Fruit fly (Drosophila melanogaster) whole organism, embryonic: ENCODE results near the gene MED14.

Source experiments
- CG10366 ChIP-seq: fragments of 200-800 bp; sonication (Bioruptor generic); IDR thresholded peaks from 2 replicates; pipeline ENCODE4 v1.3.6; 2022; ENCODE audit warnings: missing biosample characterization, missing genetic modification characterization
- CG10543 ChIP-seq: fragments of 200-800 bp; sonication (Bioruptor generic); optimal IDR thresholded peaks from 3 replicates; lab custom pipeline; 2017; ENCODE audit warnings: missing biosample characterization, mild to moderate bottlenecking, missing genetic modification characterization, moderate library complexity
- CG10654 ChIP-seq: fragments of 200-800 bp; sonication (Bioruptor generic); optimal IDR thresholded peaks from 2 replicates; lab custom pipeline; 2016; ENCODE audit warnings: missing biosample characterization, missing genetic modification characterization
- CG11247 ChIP-seq: fragments of 200-800 bp; sonication (Bioruptor generic); IDR thresholded peaks from 2 replicates; pipeline ENCODE4 v1.3.6; 2022; ENCODE audit warnings: missing biosample characterization, missing genetic modification characterization
- CG12104 ChIP-seq: fragments of 200-800 bp; sonication (Bioruptor generic); optimal IDR thresholded peaks from 3 replicates; lab custom pipeline; 2016; ENCODE audit warnings: missing biosample characterization, missing genetic modification characterization
- CG12236 ChIP-seq: fragments of 200-800 bp; sonication (Bioruptor generic); optimal IDR thresholded peaks from 2 replicates; lab custom pipeline; 2016; ENCODE audit warnings: missing biosample characterization, missing genetic modification characterization
- CG13287 ChIP-seq: fragments of 200-800 bp; sonication (Bioruptor generic); IDR thresholded peaks from 2 replicates; pipeline ENCODE4 v1.3.6; 2022; ENCODE audit warnings: missing biosample characterization, missing genetic modification characterization; ENCODE audit not compliant: partially characterized antibody
- CG13296 ChIP-seq: fragments of 200-800 bp; sonication (Bioruptor generic); optimal IDR thresholded peaks from 3 replicates; lab custom pipeline; 2018; ENCODE audit warnings: missing biosample characterization, mild to moderate bottlenecking, missing genetic modification characterization
- CG14050 ChIP-seq: fragments of 200-800 bp; sonication (Bioruptor generic); IDR thresholded peaks from 3 replicates; pipeline ENCODE4 v1.3.6; 2022; ENCODE audit warnings: missing biosample characterization, missing genetic modification characterization
- CG1529 ChIP-seq: fragments of 200-800 bp; sonication (Bioruptor generic); optimal IDR thresholded peaks from 3 replicates; lab custom pipeline; 2018; ENCODE audit warnings: missing biosample characterization, missing genetic modification characterization
- CG16779 ChIP-seq: fragments of 200-800 bp; sonication (Bioruptor generic); IDR thresholded peaks from 2 replicates; pipeline ENCODE4 v1.3.6; 2022; ENCODE audit warnings: missing biosample characterization, missing genetic modification characterization
- CG17328 ChIP-seq: fragments of 200-800 bp; sonication (Bioruptor generic); IDR thresholded peaks from 2 replicates; pipeline ENCODE4 v1.3.6; 2022; ENCODE audit warnings: missing biosample characterization, missing genetic modification characterization
- CG18011 ChIP-seq: fragments of 200-800 bp; sonication (Bioruptor generic); optimal IDR thresholded peaks from 2 replicates; lab custom pipeline; 2017; ENCODE audit warnings: missing biosample characterization, missing genetic modification characterization, mild to moderate bottlenecking, moderate library complexity, missing genotype
- CG31388 ChIP-seq: fragments of 200-800 bp; sonication (Bioruptor generic); optimal IDR thresholded peaks from 2 replicates; lab custom pipeline; 2016; ENCODE audit warnings: missing biosample characterization, missing genetic modification characterization
- CG34224 ChIP-seq: fragments of 200-800 bp; sonication (Bioruptor generic); IDR thresholded peaks from 3 replicates; pipeline ENCODE4 v1.3.6; 2022; ENCODE audit warnings: missing biosample characterization, missing genetic modification characterization; ENCODE audit not compliant: partially characterized antibody
- CG4360 ChIP-seq: fragments of 200-800 bp; sonication (Bioruptor generic); IDR thresholded peaks from 2 replicates; pipeline ENCODE4 v1.3.6; 2022; ENCODE audit warnings: missing biosample characterization, missing genetic modification characterization
- CG4820 ChIP-seq: fragments of 200-800 bp; sonication (Bioruptor generic); optimal IDR thresholded peaks from 3 replicates; lab custom pipeline; 2016; ENCODE audit warnings: missing biosample characterization, missing genetic modification characterization
- CG6813 ChIP-seq: fragments of 200-800 bp; sonication (Bioruptor generic); optimal IDR thresholded peaks from 2 replicates; lab custom pipeline; 2017; ENCODE audit warnings: missing biosample characterization, missing genetic modification characterization, mild to moderate bottlenecking, moderate library complexity, missing genetic modification reagents
- CG8924 ChIP-seq: fragments of 200-800 bp; optimal IDR thresholded peaks from 3 replicates; lab custom pipeline; 2019; ENCODE audit warnings: missing biosample characterization, mild to moderate bottlenecking, missing genetic modification characterization, moderate library complexity
- CG9817 ChIP-seq: fragments of 200-800 bp; sonication (Bioruptor generic); optimal IDR thresholded peaks from 2 replicates; lab custom pipeline; 2018; ENCODE audit warnings: missing biosample characterization, mild to moderate bottlenecking, missing genetic modification characterization, moderate library complexity
- Chrac-16 ChIP-seq: fragments of 200-800 bp; sonication (Bioruptor generic); optimal IDR thresholded peaks from 3 replicates; lab custom pipeline; 2016; ENCODE audit warnings: missing biosample characterization, missing genetic modification characterization
- D ChIP-seq, 2 experiments: fragments of 200-800 bp in 1 of 2; fragments of >200 bp in 1 of 2; sonication (Bioruptor generic) in 1 of 2; optimal IDR thresholded peaks; 2 replicates in 1 of 2; 3 replicates in 1 of 2; lab custom pipeline; 2017; ENCODE audit warnings: mild to moderate bottlenecking in 1 of 2, missing biosample characterization in 1 of 2, missing genetic modification characterization in 1 of 2, missing genetic modification reagents in 1 of 2
- Dfd ChIP-seq, 2 experiments: fragments of >200 bp; optimal IDR thresholded peaks; 2 replicates each; lab custom pipeline; 2017; ENCODE audit warnings: missing biosample characterization in 2 of 2, missing genetic modification characterization in 2 of 2
- Dip2 ChIP-seq: fragments of 200-800 bp; sonication (Bioruptor generic); IDR thresholded peaks from 2 replicates; pipeline ENCODE4 v1.3.6; 2022; ENCODE audit warnings: missing biosample characterization, missing genetic modification characterization
- Doc2 ChIP-seq: fragments of 200-800 bp; sonication (Bioruptor generic); IDR thresholded peaks from 2 replicates; pipeline ENCODE4 v1.3.6; 2022; ENCODE audit warnings: missing biosample characterization, missing genetic modification characterization
- Gug ChIP-seq: fragments of 200-800 bp; sonication (Bioruptor generic); IDR thresholded peaks from 4 replicates; pipeline ENCODE4 v1.3.6; 2022; ENCODE audit warnings: missing biosample characterization, missing genetic modification characterization
- HHEX ChIP-seq: fragments of 200-800 bp; sonication (Bioruptor generic); optimal IDR thresholded peaks from 3 replicates; lab custom pipeline; 2017; ENCODE audit warnings: missing biosample characterization, mild to moderate bottlenecking, missing genetic modification characterization, missing genetic modification reagents
- Lim3 ChIP-seq: fragments of 200-800 bp; sonication (Bioruptor generic); IDR thresholded peaks from 2 replicates; pipeline ENCODE4 v1.3.6; 2022; ENCODE audit warnings: missing biosample characterization, missing genetic modification characterization
- Myb ChIP-seq: fragments of 200-800 bp; sonication (Bioruptor generic); optimal IDR thresholded peaks from 2 replicates; lab custom pipeline; 2016; ENCODE audit warnings: missing biosample characterization, missing genetic modification characterization
- Neu2 ChIP-seq: fragments of 200-800 bp; sonication (Bioruptor generic); optimal IDR thresholded peaks from 3 replicates; lab custom pipeline; 2016; ENCODE audit warnings: missing biosample characterization, missing genetic modification characterization, borderline replicate concordance
- aop ChIP-seq: fragments of 200-800 bp; sonication (Bioruptor generic); IDR thresholded peaks from 2 replicates; pipeline ENCODE4 v1.3.6; 2022; ENCODE audit warnings: missing biosample characterization, missing genetic modification characterization
- chn ChIP-seq: fragments of 200-800 bp; sonication (Bioruptor generic); optimal IDR thresholded peaks from 2 replicates; lab custom pipeline; 2016; ENCODE audit warnings: missing biosample characterization, missing genetic modification characterization
- eve ChIP-seq, 2 experiments: fragments of >200 bp; optimal IDR thresholded peaks; 2 replicates each; lab custom pipeline; 2017; ENCODE audit warnings: missing biosample characterization in 2 of 2, missing genetic modification characterization in 2 of 2
- fd96Cb ChIP-seq: fragments of 200-800 bp; sonication (Bioruptor generic); optimal IDR thresholded peaks from 2 replicates; lab custom pipeline; 2018; ENCODE audit warnings: missing biosample characterization, mild to moderate bottlenecking, missing genetic modification characterization, moderate library complexity
- grn ChIP-seq: fragments of 200-800 bp; sonication (Bioruptor generic); optimal IDR thresholded peaks from 3 replicates; lab custom pipeline; 2017; ENCODE audit warnings: missing biosample characterization, missing genetic modification characterization
- insv ChIP-seq, 2 experiments: fragments of 200-800 bp; sonication (Bioruptor generic); optimal IDR thresholded peaks; 3 replicates each; lab custom pipeline; 2016 to 2018; ENCODE audit warnings: missing biosample characterization in 2 of 2, missing genetic modification characterization in 2 of 2
- inv ChIP-seq: fragments of 200-800 bp; sonication (Bioruptor generic); IDR thresholded peaks from 2 replicates; pipeline ENCODE4 v1.3.6; 2022; ENCODE audit warnings: missing biosample characterization, missing genetic modification characterization; ENCODE audit not compliant: partially characterized antibody
- klu ChIP-seq: fragments of 200-800 bp; sonication (Bioruptor generic); IDR thresholded peaks from 2 replicates; pipeline ENCODE4 v1.3.6; 2022; ENCODE audit warnings: missing biosample characterization, missing genetic modification characterization
- lbe ChIP-seq: fragments of 200-800 bp; sonication (Bioruptor generic); optimal IDR thresholded peaks from 2 replicates; lab custom pipeline; 2016; ENCODE audit warnings: missing biosample characterization, mild to moderate bottlenecking, missing genetic modification characterization
- lmd ChIP-seq: fragments of 200-800 bp; sonication (Bioruptor generic); IDR thresholded peaks from 2 replicates; pipeline ENCODE4 v1.3.6; 2022; ENCODE audit warnings: missing biosample characterization, missing genetic modification characterization
- otp ChIP-seq: fragments of 200-800 bp; sonication (Bioruptor generic); IDR thresholded peaks from 3 replicates; pipeline ENCODE4, ENCODE4 v1.3.6; 2022; ENCODE audit warnings: missing biosample characterization, missing genetic modification characterization
- pros ChIP-seq: fragments of 200-800 bp; sonication (Bioruptor generic); optimal IDR thresholded peaks from 3 replicates; lab custom pipeline; 2019; ENCODE audit warnings: missing biosample characterization, mild to moderate bottlenecking, missing genetic modification characterization, moderate library complexity
- sima ChIP-seq: fragments of 200-800 bp; sonication (Bioruptor generic); optimal IDR thresholded peaks from 2 replicates; lab custom pipeline; 2016; ENCODE audit warnings: missing biosample characterization, missing genetic modification characterization
- ssp ChIP-seq: fragments of 200-800 bp; sonication (Bioruptor generic); IDR thresholded peaks from 2 replicates; pipeline ENCODE4 v1.3.6; 2022; ENCODE audit warnings: missing biosample characterization, missing genetic modification characterization
- sug ChIP-seq: fragments of 200-800 bp; optimal IDR thresholded peaks from 2 replicates; lab custom pipeline; 2019; ENCODE audit warnings: missing biosample characterization, mild to moderate bottlenecking, missing genetic modification characterization, moderate library complexity
- tio ChIP-seq: fragments of 200-800 bp; sonication (Bioruptor generic); optimal IDR thresholded peaks from 2 replicates; lab custom pipeline; 2017; ENCODE audit warnings: missing biosample characterization, missing genetic modification characterization, inconsistent platforms
- trem ChIP-seq: fragments of 200-800 bp; optimal IDR thresholded peaks from 3 replicates; lab custom pipeline; 2019; ENCODE audit warnings: missing biosample characterization, mild to moderate bottlenecking, missing genetic modification characterization, moderate library complexity
- twi ChIP-seq: fragments of 200-800 bp; optimal IDR thresholded peaks from 2 replicates; lab custom pipeline; 2019; ENCODE audit warnings: missing biosample characterization, mild to moderate bottlenecking, missing genetic modification characterization, moderate library complexity
- wek ChIP-seq: fragments of 200-800 bp; sonication (Bioruptor generic); optimal IDR thresholded peaks from 3 replicates; lab custom pipeline; 2018; ENCODE audit warnings: missing biosample characterization, mild to moderate bottlenecking, missing genetic modification characterization, moderate library complexity
- zen2 ChIP-seq: fragments of 200-800 bp; sonication (Bioruptor generic); IDR thresholded peaks from 3 replicates; pipeline ENCODE4 v1.3.6; 2022; ENCODE audit warnings: missing biosample characterization, missing genetic modification characterization; ENCODE audit not compliant: partially characterized antibody

The MED14 gene

DNA sequence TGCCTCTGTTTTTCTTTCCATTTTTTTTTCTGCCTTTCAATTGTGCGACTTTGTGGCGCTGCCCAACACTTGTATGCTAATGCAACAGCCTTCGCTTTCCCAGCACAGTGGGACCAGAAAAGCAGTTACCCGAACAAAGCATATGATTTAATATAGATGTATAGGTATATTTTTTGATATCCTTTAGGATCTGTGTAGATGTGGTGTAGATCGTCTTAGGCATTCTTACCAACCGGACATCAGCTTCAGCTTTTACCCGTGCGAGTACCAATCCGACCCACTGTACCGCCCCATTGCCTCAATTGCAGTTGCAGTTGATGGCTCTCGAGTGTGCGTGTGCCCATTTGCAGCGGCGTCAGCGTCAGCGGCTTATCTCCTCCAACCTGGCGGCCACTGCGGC is 43.4 kb downstream of the MED14 start (continued):
- peak; percentile 77 for TF ChIP-seq lmd
- peak; percentile 50; the same call in 2 of the 3 replicates for TF ChIP-seq CG14050 (GFP tag; lab: Robert Waterston, UW)
- peak; percentile 58 for TF ChIP-seq tio (GFP tag; lab: Kevin White, UChicago)
- peak; percentile 1 for TF ChIP-seq CG31388 (GFP tag; lab: Kevin White, UChicago)
- no peak for TF ChIP-seq Neu2 (GFP tag; lab: Kevin White, UChicago)
- TF ChIP-seq CG17328 (GFP tag; lab: Robert Waterston, UW): peak; percentile 82
- no peak for TF ChIP-seq aop (GFP tag; lab: Robert Waterston, UW)
- TF ChIP-seq lbe (GFP tag; lab: Kevin White, UChicago): no peak
- TF ChIP-seq trem (tag; lab: Kevin White, UChicago): peak; percentile 66
- no peak for TF ChIP-seq CG10543 (GFP tag; lab: Kevin White, UChicago)
- no peak for TF ChIP-seq inv (GFP tag; lab: Robert Waterston, UW)
- TF ChIP-seq chn (GFP tag; lab: Kevin White, UChicago): peak; percentile 57
- TF ChIP-seq Myb (GFP tag; lab: Kevin White, UChicago): peak; percentile 2
- TF ChIP-seq wek (GFP tag; lab: Kevin White, UChicago): no peak
- peak; percentile 54 for TF ChIP-seq CG1529 (GFP tag; lab: Kevin White, UChicago)
- no peak for TF ChIP-seq Dip2 (GFP tag; lab: Robert Waterston, UW)
- no peak for TF ChIP-seq CG12236
- TF ChIP-seq CG10654: peak; percentile 33
- no peak for TF ChIP-seq CG16779 (GFP tag; lab: Robert Waterston, UW)
- peak; percentile 71 for TF ChIP-seq CG4820 (GFP tag; lab: Kevin White, UChicago)
- no peak for TF ChIP-seq Lim3 (GFP tag; lab: Robert Waterston, UW)
- TF ChIP-seq CG10366 (GFP tag; lab: Robert Waterston, UW): peak; percentile 72
- peak; percentile 62; the same call in 3 of the 4 replicates for TF ChIP-seq Gug (GFP tag; lab: Robert Waterston, UW)
- no peak for TF ChIP-seq CG18011 (GFP tag; lab: Kevin White, UChicago)
- peak in 1 of 2 experiments; percentile 64 for TF ChIP-seq eve (GFP tag; optimal IDR thresholded peaks at IDR 0.05; lab: Kevin White, UChicago)
- no peak for TF ChIP-seq Doc2
- no peak for TF ChIP-seq CG34224
- TF ChIP-seq CG11247 (GFP tag; lab: Robert Waterston, UW): peak; percentile 58
- no peak for TF ChIP-seq D (optimal IDR thresholded peaks at IDR 0.05; lab: Kevin White, UChicago)
- peak; percentile 73 for TF ChIP-seq D (GFP tag; optimal IDR thresholded peaks at IDR 0.05; lab: Kevin White, UChicago)
- peak; percentile 78; the same call in 2 of the 3 replicates for TF ChIP-seq otp
- peak; percentile 74 for TF ChIP-seq fd96Cb (tag; lab: Kevin White, UChicago)
- TF ChIP-seq insv (GFP tag; optimal IDR thresholded peaks at IDR 0.05; lab: Kevin White, UChicago): no peak
- TF ChIP-seq CG8924 (tag; lab: Kevin White, UChicago): peak; percentile 40
- TF ChIP-seq sug: no peak
- TF ChIP-seq ssp (GFP tag; lab: Robert Waterston, UW): peak; percentile 50; the same call in 1 of the 2 replicates
- no peak for TF ChIP-seq CG13296 (GFP tag; lab: Kevin White, UChicago)
- TF ChIP-seq Dfd (GFP tag; optimal IDR thresholded peaks at IDR 0.05; lab: Kevin White, UChicago): no peak
- no peak for TF ChIP-seq pros (GFP tag; lab: Kevin White, UChicago)
- TF ChIP-seq CG4360: no peak
- TF ChIP-seq grn: no peak
- TF ChIP-seq zen2 (GFP tag; lab: Robert Waterston, UW): no peak
- peak; percentile 50 for TF ChIP-seq CG6813 (GFP tag; lab: Kevin White, UChicago)
- TF ChIP-seq CG9817 (tag; lab: Kevin White, UChicago): peak; percentile 24
- peak; percentile 6 for TF ChIP-seq HHEX (GFP tag; lab: Kevin White, UChicago)
- TF ChIP-seq sima (GFP tag; lab: Kevin White, UChicago): no peak
- no peak for TF ChIP-seq klu (GFP tag; lab: Robert Waterston, UW)
- no peak for TF ChIP-seq CG12104 (GFP tag; lab: Kevin White, UChicago)
- peak; percentile 51 for TF ChIP-seq Chrac-16 (GFP tag; lab: Kevin White, UChicago)
- TF ChIP-seq twi (tag; lab: Kevin White, UChicago): peak; percentile 2
- no peak for TF ChIP-seq CG13287 (GFP tag; lab: Robert Waterston, UW)
